Worm (Caenorhabditis elegans) whole organism, young adult: ENCODE measurements around the gene epg-4.

Source experiments
- B0336.3 ChIP-seq: fragments of 200-800 bp; sonication (Bioruptor generic); IDR thresholded peaks from 2 replicates; pipeline ENCODE4 v1.3.6; 2022; ENCODE audit warnings: missing genetic modification characterization, missing compliant biosample characterization
- C17E4.6 ChIP-seq: fragments of 200-800 bp; sonication (Bioruptor generic); IDR thresholded peaks from 2 replicates; pipeline ENCODE4 v1.3.6; 2022; ENCODE audit warnings: missing genetic modification reagents, missing genetic modification characterization, missing compliant biosample characterization
- D2030.7 ChIP-seq: fragments of 200-800 bp; sonication (Bioruptor generic); IDR thresholded peaks from 2 replicates; pipeline ENCODE4 v1.3.6; 2022; ENCODE audit warnings: missing genetic modification reagents, missing genetic modification characterization, missing compliant biosample characterization
- F10E7.11 ChIP-seq: sonication (generic microtip); optimal IDR thresholded peaks from 2 replicates; lab custom pipeline; 2017; ENCODE audit warnings: mild to moderate bottlenecking, missing genetic modification characterization, moderate library complexity, missing compliant biosample characterization
- F23B12.7 ChIP-seq: sonication (generic microtip); optimal IDR thresholded peaks from 2 replicates; lab custom pipeline; 2017; ENCODE audit warnings: missing genetic modification characterization, mild to moderate bottlenecking, missing compliant biosample characterization, antibody characterized with exemption, moderate library complexity; ENCODE audit not compliant: insufficient read depth
- F33H1.4 ChIP-seq: fragments of 200-800 bp; sonication (Bioruptor generic); IDR thresholded peaks from 2 replicates; pipeline ENCODE4 v1.3.6; 2022; ENCODE audit warnings: missing genetic modification reagents, missing genetic modification characterization, missing compliant biosample characterization
- F37B4.10 ChIP-seq: fragments of 200-800 bp; sonication (Bioruptor generic); IDR thresholded peaks from 2 replicates; pipeline ENCODE4 v1.3.6; 2022; ENCODE audit warnings: missing genetic modification characterization, missing compliant biosample characterization
- F57A8.1 ChIP-seq: fragments of 200-800 bp; sonication (Bioruptor generic); optimal IDR thresholded peaks from 2 replicates; lab custom pipeline; 2018; ENCODE audit warnings: mild to moderate bottlenecking, missing genetic modification characterization, moderate library complexity, missing compliant biosample characterization
- K11D2.4 ChIP-seq: fragments of 200-800 bp; sonication (Bioruptor generic); IDR thresholded peaks from 2 replicates; pipeline ENCODE4 v1.3.6; 2022; ENCODE audit warnings: missing genetic modification reagents, missing genetic modification characterization, missing compliant biosample characterization
- K12H6.12 ChIP-seq: fragments of 200-800 bp; sonication (Bioruptor generic); optimal IDR thresholded peaks from 2 replicates; lab custom pipeline; 2018; ENCODE audit warnings: mild to moderate bottlenecking, missing genetic modification characterization, missing compliant biosample characterization
- Y53F4B.3 ChIP-seq: fragments of 200-800 bp; sonication (Bioruptor generic); IDR thresholded peaks from 2 replicates; pipeline ENCODE4 v1.3.6; 2022; ENCODE audit warnings: missing genetic modification reagents, missing genetic modification characterization, missing compliant biosample characterization
- Y56A3A.18 ChIP-seq: fragments of 200-800 bp; sonication (Bioruptor generic); IDR thresholded peaks from 2 replicates; pipeline ENCODE4 v1.3.6; 2022; ENCODE audit warnings: missing genetic modification reagents, missing genetic modification characterization, missing compliant biosample characterization
- Y67H2A.10 ChIP-seq: fragments of 200-800 bp; sonication (Bioruptor generic); conservative IDR thresholded peaks from 2 replicates; pipeline ENCODE4 v1.3.6; 2022; ENCODE audit warnings: missing genetic modification reagents, missing genetic modification characterization, missing compliant biosample characterization
- Y79H2A.3 ChIP-seq: fragments of 200-800 bp; sonication (Bioruptor generic); conservative IDR thresholded peaks from 2 replicates; pipeline ENCODE4 v1.3.6; 2022; ENCODE audit warnings: missing genetic modification reagents, missing genetic modification characterization, missing compliant biosample characterization
- atf-7 ChIP-seq: sonication (generic microtip); optimal IDR thresholded peaks from 2 replicates; lab custom pipeline; 2017; ENCODE audit warnings: mild to moderate bottlenecking, missing genetic modification characterization, missing compliant biosample characterization
- attf-5 ChIP-seq: fragments of 200-800 bp; sonication (Bioruptor generic); optimal IDR thresholded peaks from 2 replicates; lab custom pipeline; 2018; ENCODE audit warnings: mild to moderate bottlenecking, missing genetic modification characterization, missing compliant biosample characterization
- bed-1 ChIP-seq: fragments of 200-800 bp; sonication (Bioruptor generic); IDR thresholded peaks from 2 replicates; pipeline ENCODE4 v1.3.6; 2022; ENCODE audit warnings: missing genetic modification reagents, missing genetic modification characterization, missing compliant biosample characterization
- ceh-27 ChIP-seq: fragments of 200-800 bp; sonication (Bioruptor generic); optimal IDR thresholded peaks from 2 replicates; lab custom pipeline; 2018; ENCODE audit warnings: mild to moderate bottlenecking, missing genetic modification characterization, moderate library complexity, missing compliant biosample characterization
- ceh-40 ChIP-seq: fragments of 200-800 bp; sonication (Bioruptor generic); IDR thresholded peaks from 2 replicates; pipeline ENCODE4 v1.3.6; 2022; ENCODE audit warnings: missing genetic modification characterization, missing compliant biosample characterization
- ceh-91 ChIP-seq: fragments of 200-800 bp; sonication (Bioruptor generic); IDR thresholded peaks from 2 replicates; pipeline ENCODE4 v1.3.6; 2022; ENCODE audit warnings: missing genetic modification reagents, missing genetic modification characterization, missing compliant biosample characterization
- egrh-3 ChIP-seq: fragments of 200-800 bp; sonication (Bioruptor generic); IDR thresholded peaks from 2 replicates; pipeline ENCODE4 v1.3.6; 2022; ENCODE audit warnings: missing genetic modification reagents, missing genetic modification characterization, missing compliant biosample characterization
- ekl-4 ChIP-seq: fragments of 200-800 bp; sonication (Bioruptor generic); IDR thresholded peaks from 2 replicates; pipeline ENCODE4 v1.3.6; 2022; ENCODE audit warnings: missing genetic modification reagents, missing genetic modification characterization, missing compliant biosample characterization
- ets-4 ChIP-seq: fragments of 200-800 bp; sonication (Bioruptor generic); optimal IDR thresholded peaks from 2 replicates; lab custom pipeline; 2018; ENCODE audit warnings: mild to moderate bottlenecking, missing genetic modification characterization, missing compliant biosample characterization
- fkh-3 ChIP-seq: sonication (generic microtip); optimal IDR thresholded peaks from 2 replicates; lab custom pipeline; 2016; ENCODE audit warnings: mild to moderate bottlenecking, missing genetic modification characterization, missing compliant biosample characterization
- him-1 ChIP-seq: sonication (generic microtip); optimal IDR thresholded peaks from 2 replicates; lab custom pipeline; 2016; ENCODE audit warnings: missing genotype, missing genetic modification reagents, missing genetic modification characterization, missing compliant biosample characterization
- hlh-26 ChIP-seq: fragments of 200-800 bp; sonication (Bioruptor generic); conservative IDR thresholded peaks from 2 replicates; pipeline ENCODE4 v1.3.6; 2022; ENCODE audit warnings: missing genetic modification reagents, missing genetic modification characterization, missing compliant biosample characterization
- hmg-1.2 ChIP-seq: fragments of 200-800 bp; sonication (Bioruptor generic); IDR thresholded peaks from 2 replicates; pipeline ENCODE4 v1.3.6; 2022; ENCODE audit warnings: missing genetic modification reagents, missing genetic modification characterization, missing compliant biosample characterization
- hrde-1 ChIP-seq: sonication (generic microtip); optimal IDR thresholded peaks from 2 replicates; lab custom pipeline; 2016; ENCODE audit warnings: missing genetic modification characterization, mild to moderate bottlenecking, missing compliant biosample characterization, moderate library complexity, missing genotype, missing genetic modification reagents, borderline replicate concordance
- hsf-1 ChIP-seq: fragments of 200-800 bp; sonication (Bioruptor generic); IDR thresholded peaks from 2 replicates; pipeline ENCODE4 v1.3.6; 2022; ENCODE audit warnings: missing genetic modification reagents, missing genetic modification characterization, missing compliant biosample characterization
- lag-1 ChIP-seq: fragments of 200-800 bp; sonication (Bioruptor generic); IDR thresholded peaks from 2 replicates; pipeline ENCODE4 v1.3.6; 2022; ENCODE audit warnings: missing genetic modification reagents, missing genetic modification characterization, missing compliant biosample characterization
- lin-26 ChIP-seq: fragments of 200-800 bp; sonication (Bioruptor generic); IDR thresholded peaks from 2 replicates; pipeline ENCODE4 v1.3.6; 2022; ENCODE audit warnings: missing genetic modification reagents, missing genetic modification characterization, missing compliant biosample characterization
- lir-1 ChIP-seq: fragments of 200-800 bp; sonication (Bioruptor generic); conservative IDR thresholded peaks from 2 replicates; pipeline ENCODE4 v1.3.6; 2022; ENCODE audit warnings: missing genetic modification reagents, missing genetic modification characterization, missing compliant biosample characterization
- lsy-27 ChIP-seq: sonication (generic microtip); optimal IDR thresholded peaks from 2 replicates; lab custom pipeline; 2017; ENCODE audit warnings: missing genetic modification characterization, mild to moderate bottlenecking, missing compliant biosample characterization, antibody characterized with exemption, missing genotype, borderline replicate concordance; ENCODE audit not compliant: insufficient read depth
- madf-10 ChIP-seq: sonication (generic microtip); optimal IDR thresholded peaks from 2 replicates; lab custom pipeline; 2016; ENCODE audit warnings: mild to moderate bottlenecking, missing genetic modification characterization, missing compliant biosample characterization
- mcd-1 ChIP-seq: fragments of 200-800 bp; sonication (Bioruptor generic); IDR thresholded peaks from 2 replicates; pipeline ENCODE4 v1.3.6; 2022; ENCODE audit warnings: missing genetic modification reagents, missing genetic modification characterization, missing compliant biosample characterization
- mes-4 ChIP-seq: sonication (generic microtip); optimal IDR thresholded peaks from 2 replicates; lab custom pipeline; 2016; ENCODE audit warnings: missing genotype, missing genetic modification characterization, missing compliant biosample characterization
- mxl-1 ChIP-seq: sonication (generic microtip); optimal IDR thresholded peaks from 2 replicates; lab custom pipeline; 2016; ENCODE audit warnings: missing genetic modification characterization, missing compliant biosample characterization
- nhr-27 ChIP-seq: fragments of 200-800 bp; sonication (Bioruptor generic); optimal IDR thresholded peaks from 2 replicates; lab custom pipeline; 2018; ENCODE audit warnings: mild to moderate bottlenecking, missing genetic modification characterization, moderate library complexity, missing compliant biosample characterization
- nhr-90 ChIP-seq: sonication (generic microtip); optimal IDR thresholded peaks from 2 replicates; lab custom pipeline; 2016; ENCODE audit warnings: missing genotype, mild to moderate bottlenecking, missing genetic modification characterization, missing compliant biosample characterization
- pha-4 ChIP-seq: fragments of 150-350 bp; sonication (generic microtip); optimal IDR thresholded peaks from 2 replicates; lab custom pipeline; 2014; ENCODE audit warnings: missing biosample characterization, missing genetic modification reagents, missing genetic modification characterization
- rcor-1 ChIP-seq: fragments of 200-800 bp; sonication (Bioruptor generic); IDR thresholded peaks from 2 replicates; pipeline ENCODE4 v1.3.6; 2022; ENCODE audit warnings: missing genetic modification reagents, missing genetic modification characterization, missing compliant biosample characterization
- rpc-1 ChIP-seq, 2 experiments: fragments of 150-350 bp in 1 of 2; sonication (generic microtip) in 1 of 2; optimal IDR thresholded peaks; 2 replicates each; lab custom pipeline; 2014 to 2018; ENCODE audit warnings: missing biosample characterization in 1 of 2, missing genetic modification characterization in 1 of 2, missing genetic modification reagents in 1 of 2, missing genotype in 1 of 2
- snpc-1.1 ChIP-seq: sonication (generic microtip); optimal IDR thresholded peaks from 2 replicates; lab custom pipeline; 2017; ENCODE audit warnings: missing genetic modification characterization, mild to moderate bottlenecking, missing compliant biosample characterization, antibody characterized with exemption, moderate library complexity, missing genotype, missing genetic modification reagents; ENCODE audit not compliant: insufficient read depth
- snpc-1.3 ChIP-seq: sonication (generic microtip); optimal IDR thresholded peaks from 2 replicates; lab custom pipeline; 2017; ENCODE audit warnings: missing genetic modification characterization, mild to moderate bottlenecking, missing compliant biosample characterization, antibody characterized with exemption, moderate library complexity, missing genotype, missing genetic modification reagents; ENCODE audit not compliant: insufficient read depth
- xnd-1 ChIP-seq: sonication (generic microtip); optimal IDR thresholded peaks from 2 replicates; lab custom pipeline; 2016; ENCODE audit warnings: missing genotype, missing genetic modification reagents, missing genetic modification characterization, missing compliant biosample characterization
- ztf-22 ChIP-seq: fragments of 200-800 bp; sonication (Bioruptor generic); optimal IDR thresholded peaks from 2 replicates; lab custom pipeline; 2018; ENCODE audit warnings: mild to moderate bottlenecking, missing genetic modification characterization, moderate library complexity, missing compliant biosample characterization
- ztf-25 ChIP-seq: fragments of 200-800 bp; sonication (Bioruptor generic); IDR thresholded peaks from 2 replicates; pipeline ENCODE4 v1.3.6; 2022; ENCODE audit warnings: missing genetic modification reagents, missing genetic modification characterization, missing compliant biosample characterization

epg-4 gene

DNA sequence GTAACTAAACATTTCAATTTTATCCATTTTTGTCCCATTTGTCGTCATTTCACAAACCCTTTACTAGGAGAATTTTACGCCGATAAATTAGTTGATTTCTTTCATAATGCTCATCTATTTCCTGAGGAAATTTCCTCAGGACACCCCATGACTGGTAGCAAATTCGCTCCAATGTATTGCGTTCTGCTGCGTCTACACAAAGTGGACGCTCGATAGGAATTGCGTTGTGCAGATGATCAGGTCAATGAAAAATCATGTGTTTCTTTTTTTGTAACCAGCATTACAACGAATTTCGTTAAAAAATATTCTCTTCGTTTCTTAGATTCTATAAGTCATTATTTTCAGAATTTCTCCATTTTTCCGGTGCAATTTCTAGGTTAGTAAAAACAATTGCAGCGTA, at the start of gene epg-4:
Gene epg-4, plus strand, starts transcription at position 346 of the 400 bp plus-strand sequence.
- peak; percentile 70 for TF ChIP-seq B0336.3 (GFP tag; lab: Robert Waterston, UW)
- peak; percentile 64; the same call in 1 of the 2 replicates for TF ChIP-seq lin-26 (GFP tag; lab: Robert Waterston, UW)
- no peak for TF ChIP-seq snpc-1.3
- no peak for TF ChIP-seq C17E4.6 (GFP tag; lab: Robert Waterston, UW)
- TF ChIP-seq K12H6.12 (tag; lab: Kevin White, UChicago) = peak; percentile 24
- TF ChIP-seq mxl-1 (tag; lab: Kevin White, UChicago) = no peak
- TF ChIP-seq F57A8.1 (GFP tag; lab: Kevin White, UChicago) = no peak
- TF ChIP-seq ztf-25 (GFP tag; lab: Robert Waterston, UW) = no peak
- TF ChIP-seq mes-4 (tag; lab: Kevin White, UChicago) = no peak
- no peak for TF ChIP-seq F37B4.10
- peak; percentile 27; the same call in 1 of the 2 replicates for TF ChIP-seq D2030.7 (GFP tag; lab: Robert Waterston, UW)
- TF ChIP-seq madf-10 = no peak
- no peak for TF ChIP-seq lir-1 (GFP tag; lab: Robert Waterston, UW)
- TF ChIP-seq attf-5 (GFP tag; lab: Kevin White, UChicago) = peak; percentile 89
- TF ChIP-seq F23B12.7 = peak; percentile 13
- TF ChIP-seq Y56A3A.18 (GFP tag; lab: Robert Waterston, UW) = no peak
- no peak for TF ChIP-seq him-1
- no peak; the same call in 1 of the 2 replicates for TF ChIP-seq Y67H2A.10 (GFP tag; lab: Robert Waterston, UW)
- no peak for TF ChIP-seq nhr-27 (tag; lab: Kevin White, UChicago)
- peak; percentile 52 for TF ChIP-seq hrde-1 (tag; lab: Kevin White, UChicago)
- no peak for TF ChIP-seq rcor-1 (GFP tag; lab: Robert Waterston, UW)
- no peak for TF ChIP-seq ztf-22 (GFP tag; lab: Kevin White, UChicago)
- no peak for TF ChIP-seq F10E7.11 (tag; lab: Kevin White, UChicago)
- no peak for TF ChIP-seq rpc-1 (optimal IDR thresholded peaks at IDR 0.05; lab: Kevin White, UChicago)
- TF ChIP-seq rpc-1 (tag; optimal IDR thresholded peaks at IDR 0.05; lab: Kevin White, UChicago) = no peak
- TF ChIP-seq atf-7 = peak; percentile 21
- TF ChIP-seq mcd-1 (GFP tag; lab: Robert Waterston, UW) = peak; percentile 64
- peak; percentile 50 for TF ChIP-seq hmg-1.2
- no peak for TF ChIP-seq fkh-3 (tag; lab: Kevin White, UChicago)
- TF ChIP-seq ekl-4 (GFP tag; lab: Robert Waterston, UW) = 0 out of 2 replicates have a peak, but pooled peaks have one; percentile 33
- no peak for TF ChIP-seq bed-1 (GFP tag; lab: Robert Waterston, UW)
- no peak for TF ChIP-seq lsy-27 (tag; lab: Kevin White, UChicago)
- TF ChIP-seq ets-4 = no peak
- TF ChIP-seq F33H1.4 (GFP tag; lab: Robert Waterston, UW) = peak; percentile 54; the same call in 1 of the 2 replicates
- no peak for TF ChIP-seq ceh-91 (GFP tag; lab: Robert Waterston, UW)
- no peak for TF ChIP-seq Y79H2A.3
- no peak for TF ChIP-seq K11D2.4
- TF ChIP-seq lag-1 (GFP tag; lab: Robert Waterston, UW) = no peak
- TF ChIP-seq ceh-40 (GFP tag; lab: Robert Waterston, UW) = no peak
- TF ChIP-seq snpc-1.1 (tag; lab: Kevin White, UChicago) = no peak
- peak; percentile 28 for TF ChIP-seq nhr-90
- peak; percentile 23 for TF ChIP-seq ceh-27
- no peak for TF ChIP-seq xnd-1 (tag; lab: Kevin White, UChicago)
- TF ChIP-seq Y53F4B.3 (GFP tag; lab: Robert Waterston, UW) = no peak
- TF ChIP-seq hlh-26 (GFP tag; lab: Robert Waterston, UW) = no peak
- TF ChIP-seq egrh-3 = no peak
- peak; percentile 54; the same call in 1 of the 2 replicates for TF ChIP-seq hsf-1
- TF ChIP-seq pha-4 (tag; lab: Kevin White, UChicago) = no peak
